Worm (Caenorhabditis elegans) whole organism, early embryonic: Measurements from ENCODE around the gene str-220.

Source experiments
- ama-1 ChIP-seq: fragments of 150-350 bp; optimal IDR thresholded peaks from 2 replicates; lab custom pipeline; 2014
- ets-7 ChIP-seq: sonication (generic microtip); optimal IDR thresholded peaks from 2 replicates; lab custom pipeline; 2016; ENCODE audit warnings: missing genotype, missing genetic modification characterization, missing compliant biosample characterization
- pes-1 ChIP-seq: fragments of 200-800 bp; sonication (Bioruptor generic); IDR thresholded peaks from 2 replicates; pipeline ENCODE4 v1.3.6; 2022; ENCODE audit warnings: missing genetic modification reagents, missing genetic modification characterization, missing compliant biosample characterization

DNA sequence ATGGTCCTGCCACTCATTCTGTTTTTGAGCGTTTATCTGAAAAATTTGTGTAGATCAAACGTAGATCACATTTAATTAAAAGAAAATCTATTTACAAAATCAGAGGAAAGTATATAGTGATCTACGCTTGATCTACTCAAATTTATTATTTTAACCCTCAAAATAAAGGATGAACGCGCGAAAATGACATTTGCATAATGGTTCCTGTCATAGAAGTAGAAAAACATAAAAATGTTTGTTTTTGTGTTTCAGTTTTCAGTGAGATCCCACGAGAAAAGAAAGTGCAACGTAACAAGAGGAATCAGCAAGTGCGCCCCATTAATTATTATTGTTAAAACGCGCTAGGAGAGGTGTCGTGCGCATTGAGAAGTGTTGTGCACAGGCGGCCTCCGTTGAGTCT, 40.2 kb upstream of the str-220 start:
- TF ChIP-seq ets-7: no peak
- TF ChIP-seq ama-1 (lab: Kevin White, UChicago): no peak
- no peak for TF ChIP-seq pes-1 (GFP tag; lab: Robert Waterston, UW)
